Worm (Caenorhabditis elegans): ENCODE measurements around the gene E01G6.1.

The E01G6.1 gene

DNA sequence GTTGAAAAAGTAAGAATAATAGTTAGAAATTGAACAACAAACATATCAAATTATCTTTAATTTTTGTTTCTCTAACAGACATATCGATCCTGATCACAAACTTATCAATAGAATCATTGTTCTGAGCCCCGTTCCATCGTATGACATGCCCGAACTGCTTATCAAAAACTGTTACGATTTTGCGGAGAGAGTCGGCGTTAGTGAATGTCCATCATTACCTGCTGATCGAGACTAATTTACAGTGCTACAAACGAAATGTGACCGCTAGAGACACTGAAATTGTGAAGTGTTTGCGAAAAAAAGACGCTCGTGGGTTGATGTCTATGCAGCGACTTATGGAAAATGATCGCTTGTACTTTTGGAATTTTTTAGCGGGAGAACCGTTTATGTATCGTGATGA, 17.8 kb upstream of the E01G6.1 start:
- TF ChIP-seq C16A3.4 (tag; optimal IDR thresholded peaks at IDR 0.05) (no peak), nhr-28 (tag; optimal IDR thresholded peaks at IDR 0.05) (no peak), unc-30 (tag; optimal IDR thresholded peaks at IDR 0.05) (no peak), nhr-84 (tag; optimal IDR thresholded peaks at IDR 0.05) (no peak)

ce11 chrX:12248140-12248539, 12.5 kb upstream of the E01G6.1 start:
- TF ChIP-seq lin-14 (GFP tag; optimal IDR thresholded peaks at IDR 0.05) (peak; percentile 2), rnt-1 (tag; optimal IDR thresholded peaks at IDR 0.05) (peak; percentile 44), C04F5.9 (tag; optimal IDR thresholded peaks at IDR 0.05) (no peak)

- TF ChIP-seq ces-1 (GFP tag; optimal IDR thresholded peaks at IDR 0.05): peak; percentile 23
- TF ChIP-seq xbp-1 (tag; optimal IDR thresholded peaks at IDR 0.05): no peak
- TF ChIP-seq hlh-4 (tag; optimal IDR thresholded peaks at IDR 0.05): no peak
- TF ChIP-seq ceh-90 (tag; optimal IDR thresholded peaks at IDR 0.05): no peak
- no peak for TF ChIP-seq lin-13 (GFP tag; optimal IDR thresholded peaks at IDR 0.05)
- peak; percentile 59 for TF ChIP-seq fkh-10 (GFP tag; optimal IDR thresholded peaks at IDR 0.05)
Measured at ce11 chrX:12252189-12252588, 8.5 kb upstream of the E01G6.1 start.

DNA sequence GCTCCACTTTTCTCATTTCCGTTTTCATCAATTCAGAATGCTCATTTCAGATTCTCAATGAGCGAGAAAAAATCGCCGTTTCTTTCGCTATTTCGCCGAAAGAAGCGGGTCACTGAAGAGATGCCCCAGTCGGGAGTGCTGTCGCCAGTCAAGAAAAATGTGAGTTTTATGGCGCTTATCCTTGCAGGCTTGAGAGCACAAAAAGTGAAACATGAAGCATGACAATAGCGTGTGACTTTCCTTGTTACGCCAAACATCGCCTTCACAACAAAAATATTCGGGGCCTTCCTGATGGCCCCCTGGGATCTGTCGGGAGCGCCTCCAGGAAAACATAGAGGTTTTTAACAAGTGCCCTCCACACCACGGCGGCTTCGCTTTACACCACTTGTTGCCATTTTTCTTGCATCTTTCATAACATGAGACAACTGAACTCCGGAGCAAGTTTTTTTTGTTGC, 4.1 kb upstream of the E01G6.1 start, which contains the start of gene E01G6.2:
E01G6.2 (plus strand) TSS at position 51 of the 455 bp plus-strand sequence.
- no peak for TF ChIP-seq pax-3 (tag; optimal IDR thresholded peaks at IDR 0.05)
- no peak for TF ChIP-seq ceh-82 (tag; optimal IDR thresholded peaks at IDR 0.05)
- no peak for TF ChIP-seq snu-23 (GFP tag; optimal IDR thresholded peaks at IDR 0.05)
- TF ChIP-seq tlp-1 (tag; optimal IDR thresholded peaks at IDR 0.05): no peak
- no peak for TF ChIP-seq vab-15 (tag; optimal IDR thresholded peaks at IDR 0.05)
- TF ChIP-seq unc-130 (tag; optimal IDR thresholded peaks at IDR 0.05): no peak
- no peak for TF ChIP-seq elt-3 (tag; optimal IDR thresholded peaks at IDR 0.05)
- TF ChIP-seq lin-14 (GFP tag; optimal IDR thresholded peaks at IDR 0.05): peak; percentile 65
- no peak for TF ChIP-seq sptf-1 (tag; optimal IDR thresholded peaks at IDR 0.05)
- TF ChIP-seq lsy-2 (tag; optimal IDR thresholded peaks at IDR 0.05): no peak
- TF ChIP-seq mef-2 (tag; optimal IDR thresholded peaks at IDR 0.05): no peak
- no peak for TF ChIP-seq hpl-2 (GFP tag; optimal IDR thresholded peaks at IDR 0.05)
- TF ChIP-seq irx-1 (tag; optimal IDR thresholded peaks at IDR 0.05): no peak
- TF ChIP-seq mab-9 (GFP tag; IDR thresholded peaks at IDR 0.05): 0 out of 2 replicates have a peak, but pooled peaks have one; percentile 43
- TF ChIP-seq nhr-20 (tag; optimal IDR thresholded peaks at IDR 0.05): no peak
- no peak for TF ChIP-seq sup-37 (GFP tag; optimal IDR thresholded peaks at IDR 0.05)
- TF ChIP-seq ama-1 (optimal IDR thresholded peaks at IDR 0.05): no peak
- TF ChIP-seq nhr-28 (tag; optimal IDR thresholded peaks at IDR 0.05): no peak

ce11 chrX:12270841-12271240, 10.2 kb downstream of the E01G6.1 start, which contains the start of gene otpl-8:
TSS of gene otpl-8 (minus strand) at chrX:12270941.
- TF ChIP-seq hlh-17 (GFP tag; optimal IDR thresholded peaks at IDR 0.05; ENCODE audit: borderline replicate concordance) (no peak), ama-1 (optimal IDR thresholded peaks at IDR 0.05) (no peak)

ce11 chrX:12273870-12274269, 13.2 kb downstream of the E01G6.1 start, which contains the start of gene H19J13.2:
TSS of gene H19J13.2 (minus strand) at chrX:12273970.
- TF ChIP-seq zip-4 (GFP tag; optimal IDR thresholded peaks at IDR 0.05): no peak
- TF ChIP-seq nhr-237 (tag; optimal IDR thresholded peaks at IDR 0.05): no peak
- TF ChIP-seq rnt-1 (tag; optimal IDR thresholded peaks at IDR 0.05): no peak
- no peak for TF ChIP-seq unc-130 (tag; optimal IDR thresholded peaks at IDR 0.05)
- no peak for TF ChIP-seq nhr-77 (tag; optimal IDR thresholded peaks at IDR 0.05)
- TF ChIP-seq dpl-1 (GFP tag; optimal IDR thresholded peaks at IDR 0.05): no peak
- TF ChIP-seq C16A3.4 (tag; optimal IDR thresholded peaks at IDR 0.05): no peak
